Worm (Caenorhabditis elegans): ENCODE results near the gene mrp-8.
A peak's percentile ranks its signal among the peaks of the same experiment; 100 is the strongest.

mrp-8 gene

DNA sequence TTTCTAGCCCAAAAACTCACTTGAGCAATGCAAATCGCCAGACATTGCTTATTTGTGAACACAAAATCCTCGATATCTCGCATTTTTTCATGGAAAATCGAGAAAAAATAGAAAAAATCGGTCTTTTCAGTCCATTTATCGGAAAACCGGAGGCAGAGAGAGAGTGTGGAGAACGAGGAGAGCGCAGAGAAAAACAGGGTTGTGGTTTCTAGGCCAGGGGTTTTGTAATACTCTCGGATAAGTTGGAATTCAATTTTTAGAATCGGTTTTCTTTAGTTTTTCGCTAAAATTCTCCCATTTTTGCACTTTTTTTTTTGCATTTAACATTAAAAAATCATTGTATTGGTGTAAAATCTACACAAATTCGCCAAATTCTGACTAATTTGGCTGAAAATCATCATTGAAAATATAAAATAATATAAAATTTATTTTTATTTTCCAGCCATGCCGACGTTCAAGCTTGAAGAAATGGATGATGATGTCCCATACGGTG, 29.3 kb downstream of the mrp-8 start, which contains the start of the genes Y75B8A.24 and Y75B8A.25 (continued):
- no peak for TF ChIP-seq Y67H2A.10 (GFP tag; conservative IDR thresholded peaks at IDR 0.05)
- 0 out of 2 replicates have a peak, but pooled peaks have one; percentile 12 for TF ChIP-seq lir-1 (GFP tag; conservative IDR thresholded peaks at IDR 0.05)
- peak; percentile 20 for TF ChIP-seq snpc-4 (GFP tag; optimal IDR thresholded peaks at IDR 0.05)
- TF ChIP-seq snpc-4 (tag; optimal IDR thresholded peaks at IDR 0.05) = peak in 3 of 4 experiments; percentile 3 to 51 (median 47)
- no peak for TF ChIP-seq cebp-1 (GFP tag; IDR thresholded peaks at IDR 0.05)
- peak; percentile 48 for TF ChIP-seq cebp-1 (tag; optimal IDR thresholded peaks at IDR 0.05)
- TF ChIP-seq mel-28 (tag; optimal IDR thresholded peaks at IDR 0.05; ENCODE audit: borderline replicate concordance) = no peak
- TF ChIP-seq K11D2.4 (GFP tag; IDR thresholded peaks at IDR 0.05) = peak; percentile 64; the same call in 1 of the 2 replicates
- TF ChIP-seq F49E8.2 (tag; optimal IDR thresholded peaks at IDR 0.05; ENCODE audit: insufficient read depth) = peak; percentile 23
- no peak for TF ChIP-seq T26A5.8 (tag; optimal IDR thresholded peaks at IDR 0.05)
- no peak for TF ChIP-seq Y56A3A.18 (GFP tag; IDR thresholded peaks at IDR 0.05)
- no peak for TF ChIP-seq F39B2.1 (GFP tag; IDR thresholded peaks at IDR 0.05)
- no peak for TF ChIP-seq B0336.3 (GFP tag; IDR thresholded peaks at IDR 0.05)
- TF ChIP-seq madf-3 (GFP tag; IDR thresholded peaks at IDR 0.05) = 0 out of 2 replicates have a peak, but pooled peaks have one; percentile 62
- TF ChIP-seq attf-3 (GFP tag; conservative IDR thresholded peaks at IDR 0.05) = peak; percentile 22; the same call in 1 of the 2 replicates
- TF ChIP-seq K12H6.12 (tag; optimal IDR thresholded peaks at IDR 0.05) = no peak
- no peak for TF ChIP-seq atf-7 (tag; optimal IDR thresholded peaks at IDR 0.05)
- TF ChIP-seq rec-8 (tag; optimal IDR thresholded peaks at IDR 0.05) = no peak
- TF ChIP-seq lin-54 (GFP tag; optimal IDR thresholded peaks at IDR 0.05) = peak; percentile 69
- peak; percentile 42; the same call in 1 of the 2 replicates for TF ChIP-seq ceh-100 (GFP tag; IDR thresholded peaks at IDR 0.05)
- no peak for TF ChIP-seq tbx-9 (tag; optimal IDR thresholded peaks at IDR 0.05; ENCODE audit: borderline replicate concordance)
- peak; percentile 26 for TF ChIP-seq snpc-3.4 (tag; optimal IDR thresholded peaks at IDR 0.05)
- TF ChIP-seq lin-35 (GFP tag; optimal IDR thresholded peaks at IDR 0.05) = peak in 1 of 3 experiments; percentile 79
- TF ChIP-seq chd-7 (tag; optimal IDR thresholded peaks at IDR 0.05) = no peak
- TF ChIP-seq let-607 (tag; optimal IDR thresholded peaks at IDR 0.05) = peak in 1 of 2 experiments; percentile 31
- no peak for TF ChIP-seq dpff-1 (tag; optimal IDR thresholded peaks at IDR 0.05)
- no peak for TF ChIP-seq bed-2 (GFP tag; IDR thresholded peaks at IDR 0.05)
- TF ChIP-seq ztf-26 (tag; optimal IDR thresholded peaks at IDR 0.05) = no peak
- no peak for TF ChIP-seq ztf-3 (GFP tag; optimal IDR thresholded peaks at IDR 0.05)
- TF ChIP-seq repo-1 (tag; optimal IDR thresholded peaks at IDR 0.05) = no peak
- no peak for TF ChIP-seq aptf-2 (GFP tag; conservative IDR thresholded peaks at IDR 0.05)
- peak; percentile 9 for TF ChIP-seq efl-1 (GFP tag; optimal IDR thresholded peaks at IDR 0.05)
- no peak for TF ChIP-seq snpc-1.1 (tag; optimal IDR thresholded peaks at IDR 0.05; ENCODE audit: insufficient read depth)
- TF ChIP-seq tbp1 (GFP tag; optimal IDR thresholded peaks at IDR 0.05) = peak; percentile 39
- no peak for TF ChIP-seq nfya-2 (GFP tag; IDR thresholded peaks at IDR 0.05)
- TF ChIP-seq dox-1 (GFP tag; IDR thresholded peaks at IDR 0.05) = peak; percentile 70
- no peak for TF ChIP-seq ZK185.1 (tag; optimal IDR thresholded peaks at IDR 0.05; ENCODE audit: poor library complexity, severe bottlenecking)
- TF ChIP-seq madf-6 (GFP tag; IDR thresholded peaks at IDR 0.05) = peak; percentile 78

- no peak for TF ChIP-seq sptf-2 (GFP tag; optimal IDR thresholded peaks at IDR 0.05)
- peak; percentile 30; the same call in 1 of the 2 replicates for TF ChIP-seq nfyb-1 (GFP tag; IDR thresholded peaks at IDR 0.05)
Measured at ce11 chrIII:12270391-12270790, 32.6 kb downstream of the mrp-8 start.

Measured in whole organism, young adult.